Fruit fly (Drosophila melanogaster) S2 (cell line): ENCODE measurements around the gene vrs.
"Not testable (repeated sequence)": the region's sequence is repeated elsewhere in the genome, so short reads cannot be mapped to it uniquely, and the experiment has no call there.

Experiments
- CG8478 ChIP-seq: fragments of >200 bp; optimal IDR thresholded peaks from 2 replicates; lab custom pipeline; 2018
- CTCF ChIP-seq, 2 experiments: fragments of >200 bp; optimal IDR thresholded peaks; 2 replicates each; lab custom pipeline; 2018

The vrs gene

dm6 chr3R:12448889-12449314 is 1.4 kb downstream of the vrs start, which contains the start of gene CG18549:
CG18549 (plus strand) TSS chr3R:12449296.
- TF ChIP-seq CG8478 (lab: Kevin White, UChicago) (no peak), CTCF (optimal IDR thresholded peaks at IDR 0.05; lab: Kevin White, UChicago) (no peak)

DNA sequence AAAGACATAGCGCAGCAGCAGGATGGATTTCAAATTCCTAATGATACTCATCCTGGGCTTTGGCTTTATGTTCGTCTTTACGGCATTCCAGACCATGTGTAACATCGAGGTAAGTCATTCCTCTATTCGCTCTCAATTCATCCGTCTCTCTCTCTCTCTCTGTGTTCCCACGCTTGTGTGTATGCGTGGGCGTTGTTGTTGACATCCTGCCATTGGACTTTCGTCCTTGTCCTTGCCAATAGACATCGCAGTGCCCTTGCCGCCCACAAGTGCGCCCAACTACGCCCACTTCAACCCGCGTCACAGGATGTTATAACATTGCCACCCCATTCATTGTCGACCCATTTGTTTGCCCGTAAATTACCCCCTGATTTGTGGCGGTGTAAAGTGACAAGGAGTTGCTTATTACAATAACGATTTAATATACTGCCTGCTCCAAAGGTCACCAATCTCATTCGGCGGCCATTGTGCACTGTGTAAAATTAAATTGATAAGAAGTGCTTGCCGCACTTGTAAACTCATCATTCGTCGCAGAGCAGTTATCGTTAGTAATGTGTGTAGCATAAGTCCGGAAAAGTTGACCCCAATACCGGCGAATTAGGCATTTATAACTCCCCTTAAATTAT is 2.3 kb downstream of the vrs start:
- TF ChIP-seq CG8478 (lab: Kevin White, UChicago), result no peak
- TF ChIP-seq CTCF (optimal IDR thresholded peaks at IDR 0.05; lab: Kevin White, UChicago), result no peak

dm6 chr3R:12450713-12451259 is 3.3 kb downstream of the vrs start:
- no peak for TF ChIP-seq CG8478 (lab: Kevin White, UChicago)
- TF ChIP-seq CTCF (optimal IDR thresholded peaks at IDR 0.05; lab: Kevin White, UChicago), result no peak

DNA sequence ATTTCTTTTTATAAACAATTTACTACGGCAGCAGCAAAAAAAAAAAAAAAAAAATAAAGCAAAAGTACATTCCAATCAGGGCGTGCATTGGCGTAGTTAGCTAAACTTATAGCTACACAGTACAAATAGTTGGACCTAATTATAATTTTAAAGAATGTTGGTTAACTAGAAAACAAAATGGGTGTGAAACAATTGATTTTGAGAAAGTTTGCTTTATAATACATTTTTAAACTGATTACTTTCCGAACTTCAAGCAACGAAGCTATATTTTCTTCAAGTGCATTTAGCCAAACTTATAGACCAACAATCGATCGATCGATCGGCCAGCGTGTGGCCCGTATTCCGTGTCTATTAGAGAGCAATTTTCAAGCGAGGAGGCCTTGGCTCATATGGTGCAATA is 3.9 kb downstream of the vrs start:
- TF ChIP-seq CG8478 (lab: Kevin White, UChicago) (no peak), CTCF (optimal IDR thresholded peaks at IDR 0.05; lab: Kevin White, UChicago) (no peak)

DNA sequence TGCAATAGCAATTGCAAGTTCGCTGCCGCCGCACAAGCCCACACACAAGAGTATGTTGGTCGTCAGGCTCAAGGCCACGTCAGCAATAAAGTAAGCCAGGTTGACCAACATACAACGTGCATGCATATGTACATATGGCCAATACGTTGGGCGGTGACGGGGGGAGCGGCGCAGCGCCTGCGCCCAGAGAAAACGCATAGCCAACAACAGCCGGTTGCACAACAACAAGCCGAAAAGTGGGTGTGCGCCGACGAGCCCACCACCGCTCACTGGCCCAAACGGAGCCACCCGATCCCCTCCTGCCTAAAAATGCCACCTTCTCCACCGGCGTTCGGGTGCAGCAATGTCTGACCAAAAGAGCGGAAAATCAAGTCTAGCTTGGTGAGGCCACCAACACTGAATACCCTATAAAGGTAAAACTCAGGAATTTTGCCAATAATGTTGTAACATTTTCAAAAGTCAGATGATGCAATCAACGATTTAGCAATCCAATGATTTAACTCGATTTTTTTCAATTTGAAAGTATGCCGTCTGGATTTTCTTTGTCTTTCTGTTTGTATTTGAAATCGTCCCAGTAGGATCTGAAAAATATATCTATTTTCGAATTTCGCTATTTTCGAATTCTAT is 4.5 kb downstream of the vrs start, which contains the start of gene CG5509:
Gene CG5509, plus strand, starts transcription at position 577 of the 627 bp plus-strand sequence.
- no peak for TF ChIP-seq CTCF (optimal IDR thresholded peaks at IDR 0.05; lab: Kevin White, UChicago)
- TF ChIP-seq CG8478 (lab: Kevin White, UChicago), result no peak

DNA sequence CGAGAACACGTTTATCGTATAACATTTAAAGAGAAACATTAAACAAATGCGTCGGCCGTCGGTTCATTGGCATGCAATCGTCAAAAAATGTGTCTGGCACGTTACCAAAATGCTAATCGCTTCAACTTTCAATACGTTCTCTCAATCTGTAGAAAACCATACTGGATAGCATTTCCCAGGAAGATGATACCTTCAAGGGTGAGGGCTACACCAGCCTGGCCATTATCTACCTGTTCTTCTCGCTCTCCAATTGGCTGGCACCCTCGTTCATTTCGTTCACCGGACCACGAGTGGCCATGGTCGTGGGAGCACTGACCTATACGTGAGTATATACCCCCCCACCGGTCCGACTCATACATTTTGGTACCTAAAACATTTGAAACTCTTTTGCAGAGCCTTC is 7.0 kb downstream of the vrs start:
- TF ChIP-seq CTCF (optimal IDR thresholded peaks at IDR 0.05; lab: Kevin White, UChicago) (no peak), CG8478 (lab: Kevin White, UChicago) (no peak)

DNA sequence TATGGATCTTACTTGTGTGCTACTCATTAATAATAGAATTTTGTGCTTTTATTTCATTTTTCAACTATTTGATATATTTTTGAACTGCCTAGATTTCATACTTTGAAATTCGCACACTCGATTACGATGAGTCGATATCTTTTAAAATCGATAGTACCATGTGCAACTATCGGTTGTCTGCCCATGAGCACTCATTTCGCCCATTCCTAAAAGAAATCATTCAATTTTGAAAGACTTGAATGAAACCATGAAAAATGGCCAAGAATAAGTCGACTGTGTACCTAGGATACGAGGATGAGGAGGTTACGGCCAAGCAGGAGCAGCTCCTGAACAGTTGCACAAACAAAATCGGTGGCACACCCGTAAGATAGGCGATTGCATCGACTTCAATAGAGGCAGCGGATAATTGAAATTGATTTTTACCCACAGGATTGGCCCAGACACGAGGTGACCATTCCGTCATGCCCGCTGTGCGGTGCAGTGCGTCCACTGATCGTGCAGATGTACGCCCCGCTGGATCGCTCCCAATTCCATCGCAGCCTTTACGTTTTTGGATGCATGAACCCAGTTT is 9.0 kb downstream of the vrs start, which contains the start of gene trus:
Gene trus, plus strand, starts transcription at position 204 of the 571 bp plus-strand sequence.
- TF ChIP-seq CG8478 (lab: Kevin White, UChicago) (no peak), CTCF (optimal IDR thresholded peaks at IDR 0.05; lab: Kevin White, UChicago) (no peak)

DNA sequence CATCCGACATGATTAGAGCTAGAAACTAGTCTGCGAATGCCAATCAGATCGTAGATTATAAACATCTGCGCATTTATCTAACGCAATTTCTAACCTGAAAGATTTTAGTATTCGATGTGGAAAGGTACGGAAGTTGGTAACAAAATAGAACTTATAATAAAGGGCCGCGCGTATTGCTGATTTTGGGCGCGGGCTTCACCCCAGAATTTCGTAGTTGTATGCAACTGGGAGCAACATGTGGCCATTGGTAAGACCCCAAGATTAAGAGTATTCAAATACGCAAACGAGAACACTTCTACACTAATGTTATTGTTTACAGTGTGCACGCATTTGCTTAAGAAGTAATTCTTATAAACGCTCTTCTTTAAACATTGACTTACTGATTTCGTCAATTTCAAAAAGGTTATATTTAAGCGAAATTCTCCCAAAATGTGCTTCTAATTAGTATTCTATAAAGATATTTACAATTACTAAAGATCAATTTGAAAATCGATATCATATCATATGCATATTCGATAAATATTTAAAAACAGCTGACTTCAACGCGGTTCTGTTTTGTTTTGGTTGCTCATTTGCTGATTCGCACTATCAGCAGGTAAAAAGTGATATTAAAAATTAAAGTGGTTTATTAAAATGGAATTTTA is 12.5 kb downstream of the vrs start, which contains the start of the genes CG5961 and Polr3C:
Gene CG5961, minus strand, starts transcription at position 416 of the 644 bp plus-strand sequence.
Gene Polr3C, plus strand, starts transcription at position 536 of the 644 bp plus-strand sequence.
- TF ChIP-seq CTCF (optimal IDR thresholded peaks at IDR 0.05; lab: Kevin White, UChicago), result no peak
- TF ChIP-seq CG8478 (lab: Kevin White, UChicago), result no peak

dm6 chr3R:12465198-12465597 is 17.7 kb downstream of the vrs start, which contains the start of gene CG5608:
CG5608 (minus strand) TSS chr3R:12465298.
- not testable (repeated sequence) for TF ChIP-seq CTCF (optimal IDR thresholded peaks at IDR 0.05; lab: Kevin White, UChicago); CG8478 (lab: Kevin White, UChicago)

DNA sequence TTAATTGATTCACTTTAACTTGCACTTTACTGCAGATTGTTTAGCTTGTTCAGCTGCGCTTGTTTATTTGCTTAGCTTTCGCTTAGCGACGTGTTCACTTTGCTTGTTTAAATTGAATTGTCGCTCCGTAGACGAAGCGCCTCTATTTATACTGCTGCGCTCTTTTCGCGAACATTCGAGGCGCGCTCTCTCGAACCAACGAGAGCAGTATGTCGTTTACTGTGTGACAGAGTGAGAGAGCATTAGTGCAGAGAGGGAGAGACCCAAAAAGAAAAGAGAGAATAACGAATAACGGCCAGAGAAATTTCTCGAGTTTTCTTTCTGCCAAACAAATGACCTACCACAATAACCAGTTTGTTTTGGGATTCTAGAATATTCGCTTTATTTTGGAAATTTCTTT is 20.2 kb downstream of the vrs start, which contains the start of gene Hsp70Ba:
Gene Hsp70Ba, minus strand, starts transcription at position 102 of the 400 bp plus-strand sequence.
- not testable (repeated sequence) for TF ChIP-seq CTCF (optimal IDR thresholded peaks at IDR 0.05; lab: Kevin White, UChicago); CG8478 (lab: Kevin White, UChicago)
